Worm (Caenorhabditis elegans) whole organism, midembryonic: Measurements from ENCODE around the gene ZC239.16.
"Not testable (repeated sequence)": the region's sequence is repeated elsewhere in the genome, so short reads cannot be mapped to it uniquely, and the experiment has no call there.

Experiments used
- T22C8.4 ChIP-seq: fragments of 200-800 bp; sonication (Bioruptor generic); IDR thresholded peaks from 2 replicates; pipeline ENCODE4 v1.3.6; 2022; ENCODE audit warnings: missing genetic modification characterization, missing compliant biosample characterization
- cog-1 ChIP-seq: sonication (generic microtip); optimal IDR thresholded peaks from 2 replicates; lab custom pipeline; 2016; ENCODE audit warnings: missing genetic modification characterization, missing compliant biosample characterization
- flt-1 ChIP-seq: fragments of 200-800 bp; sonication (Bioruptor generic); IDR thresholded peaks from 2 replicates; pipeline ENCODE4 v1.3.6; 2022; ENCODE audit warnings: missing genetic modification characterization, missing compliant biosample characterization
- med-1 ChIP-seq: sonication (generic microtip); optimal IDR thresholded peaks from 2 replicates; lab custom pipeline; 2017; ENCODE audit warnings: missing genetic modification characterization, mild to moderate bottlenecking, missing compliant biosample characterization, antibody characterized with exemption, missing genetic modification reagents; ENCODE audit not compliant: insufficient read depth
- ref-1 ChIP-seq: fragments of 200-800 bp; sonication (Bioruptor generic); conservative IDR thresholded peaks from 2 replicates; pipeline ENCODE4 v1.3.6; 2022; ENCODE audit warnings: missing genetic modification reagents, missing genetic modification characterization, missing compliant biosample characterization
- tab-1 ChIP-seq: fragments of 200-800 bp; sonication (Bioruptor generic); IDR thresholded peaks from 2 replicates; pipeline ENCODE4 v1.3.6; 2022; ENCODE audit warnings: missing genetic modification characterization, missing compliant biosample characterization
- ztf-23 ChIP-seq: fragments of 200-800 bp; sonication (Bioruptor generic); IDR thresholded peaks from 2 replicates; pipeline ENCODE4 v1.3.6; 2022; ENCODE audit warnings: missing genetic modification reagents, missing genetic modification characterization, missing compliant biosample characterization
- ztf-29 ChIP-seq: fragments of 200-800 bp; sonication (Bioruptor generic); IDR thresholded peaks from 2 replicates; pipeline ENCODE4 v1.3.6; 2022; ENCODE audit warnings: missing genetic modification reagents, missing genetic modification characterization, missing compliant biosample characterization

DNA sequence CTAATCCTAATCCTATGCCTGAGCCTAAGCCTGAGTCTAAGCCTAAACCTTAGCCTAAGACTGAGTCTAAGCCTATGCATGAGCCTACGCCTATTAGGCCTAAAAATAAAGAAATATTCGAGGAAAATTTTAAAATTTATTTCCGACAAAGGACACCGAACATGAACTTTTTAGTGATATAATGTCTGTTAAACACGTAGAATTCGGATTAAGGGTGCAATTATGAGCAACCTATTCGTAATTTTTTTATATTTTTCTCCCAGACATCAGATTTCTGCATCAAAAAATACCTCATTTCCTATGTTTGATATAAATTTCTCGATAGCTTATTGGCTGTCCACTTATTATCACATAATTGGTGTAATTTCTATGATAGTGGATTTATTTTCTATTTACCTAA is 36.1 kb downstream of the ZC239.16 start, which contains the start of gene Y27F2A.11:
- TF ChIP-seq flt-1 (GFP tag; lab: Robert Waterston, UW); tab-1 (GFP tag; lab: Robert Waterston, UW); ztf-29; T22C8.4 (GFP tag; lab: Robert Waterston, UW); cog-1; med-1 (GFP tag; lab: Kevin White, UChicago); ref-1 (GFP tag; lab: Robert Waterston, UW); ztf-23 (GFP tag; lab: Robert Waterston, UW): not testable (repeated sequence)
